Fruit fly (Drosophila melanogaster): ENCODE results near the gene CG4042.

CG4042 gene

dm6 chr3L:20787835-20788380 is 16.6 kb upstream of the CG4042 start, which contains the start of gene CG11396 (continued):
- no peak for TF ChIP-seq ash1 (GFP tag; optimal IDR thresholded peaks at IDR 0.05)
- peak; percentile 95 for TF ChIP-seq ato (GFP tag; IDR thresholded peaks at IDR 0.05; ENCODE audit: partially characterized antibody)
- no peak for TF ChIP-seq Ravus (GFP tag; IDR thresholded peaks at IDR 0.05)
- TF ChIP-seq Fer1 (GFP tag; optimal IDR thresholded peaks at IDR 0.05) = peak; percentile 13
- peak; percentile 59 for TF ChIP-seq CG2116 (GFP tag; optimal IDR thresholded peaks at IDR 0.05)
- TF ChIP-seq inv (GFP tag; IDR thresholded peaks at IDR 0.05; ENCODE audit: partially characterized antibody) = peak; percentile 90
- peak; percentile 24; the same call in 1 of the 2 replicates for TF ChIP-seq CG3847 (GFP tag; IDR thresholded peaks at IDR 0.05)
- TF ChIP-seq CG14014 (GFP tag; IDR thresholded peaks at IDR 0.05) = no peak
- TF ChIP-seq gcm2 (GFP tag; optimal IDR thresholded peaks at IDR 0.05) = no peak
- peak; percentile 94 for TF ChIP-seq CG7963 (GFP tag; IDR thresholded peaks at IDR 0.05; ENCODE audit: partially characterized antibody)
- TF ChIP-seq CG15011 (GFP tag; optimal IDR thresholded peaks at IDR 0.05) = no peak
- TF ChIP-seq CG17186 (GFP tag; optimal IDR thresholded peaks at IDR 0.05) = peak; percentile 4
- TF ChIP-seq Dp (GFP tag; optimal IDR thresholded peaks at IDR 0.05) = peak; percentile 95
- TF ChIP-seq CHES-1-like (GFP tag; optimal IDR thresholded peaks at IDR 0.05) = no peak
- TF ChIP-seq Ets97D (GFP tag; optimal IDR thresholded peaks at IDR 0.05) = peak; percentile 20
- TF ChIP-seq HLH4C (GFP tag; IDR thresholded peaks at IDR 0.05; ENCODE audit: partially characterized antibody) = peak; percentile 88
- TF ChIP-seq CG11093 (GFP tag; IDR thresholded peaks at IDR 0.05) = no peak
- peak; percentile 14 for TF ChIP-seq CG13624 (GFP tag; optimal IDR thresholded peaks at IDR 0.05)
- TF ChIP-seq trem (tag; optimal IDR thresholded peaks at IDR 0.05) = peak; percentile 40
- peak; percentile 39 for TF ChIP-seq CG14710 (tag; optimal IDR thresholded peaks at IDR 0.05)
- TF ChIP-seq Med (GFP tag) = peak; percentile 81
- TF ChIP-seq Scr (GFP tag; IDR thresholded peaks at IDR 0.05; ENCODE audit: partially characterized antibody) = peak; percentile 95
- peak; percentile 86 for TF ChIP-seq hb (GFP tag; IDR thresholded peaks at IDR 0.05; ENCODE audit: partially characterized antibody)
- peak; percentile 90 for TF ChIP-seq Doc3 (GFP tag; IDR thresholded peaks at IDR 0.05; ENCODE audit: partially characterized antibody)
- no peak for TF ChIP-seq CG3726 (GFP tag; IDR thresholded peaks at IDR 0.05)
- TF ChIP-seq CG6791 (GFP tag; IDR thresholded peaks at IDR 0.05; ENCODE audit: partially characterized antibody) = peak; percentile 96
- TF ChIP-seq sim (GFP tag; IDR thresholded peaks at IDR 0.05) = no peak
- no peak for TF ChIP-seq gt (GFP tag; IDR thresholded peaks at IDR 0.05)
- TF ChIP-seq zen2 (GFP tag; IDR thresholded peaks at IDR 0.05; ENCODE audit: partially characterized antibody) = peak; percentile 94
- no peak for TF ChIP-seq Dad (GFP tag; optimal IDR thresholded peaks at IDR 0.05)
- TF ChIP-seq wor (GFP tag; IDR thresholded peaks at IDR 0.05) = no peak
- TF ChIP-seq grn (GFP tag; optimal IDR thresholded peaks at IDR 0.05) = no peak
- no peak for TF ChIP-seq CG11456 (GFP tag; IDR thresholded peaks at IDR 0.05)
- TF ChIP-seq sisA (GFP tag; IDR thresholded peaks at IDR 0.05) = no peak
- peak; percentile 90 for TF ChIP-seq BEAF-32 (GFP tag; optimal IDR thresholded peaks at IDR 0.05)
- no peak for TF ChIP-seq crol (GFP tag; IDR thresholded peaks at IDR 0.05)
- no peak for TF ChIP-seq CG11247 (GFP tag; IDR thresholded peaks at IDR 0.05)
- no peak for TF ChIP-seq CTCF (GFP tag; optimal IDR thresholded peaks at IDR 0.05)
- TF ChIP-seq bowl (GFP tag; IDR thresholded peaks at IDR 0.05) = no peak
- no peak for TF ChIP-seq CG7745 (tag; optimal IDR thresholded peaks at IDR 0.05)
- no peak for TF ChIP-seq CG8478 (optimal IDR thresholded peaks at IDR 0.05)
- TF ChIP-seq CG30020 (tag; optimal IDR thresholded peaks at IDR 0.05) = no peak
- TF ChIP-seq unc-4 (GFP tag; IDR thresholded peaks at IDR 0.05; ENCODE audit: partially characterized antibody) = peak; percentile 96
- no peak for TF ChIP-seq CG1602 (GFP tag; optimal IDR thresholded peaks at IDR 0.05)

Measured in whole organism, embryonic.